Worm (Caenorhabditis elegans) whole organism, young adult: ENCODE data around the gene vha-19.
A peak's percentile ranks its signal among the peaks of the same experiment; 100 is the strongest.

ENCODE experiments used
- B0336.3 ChIP-seq: fragments of 200-800 bp; sonication (Bioruptor generic); IDR thresholded peaks from 2 replicates; pipeline ENCODE4 v1.3.6; 2022; ENCODE audit warnings: missing genetic modification characterization, missing compliant biosample characterization
- C17E4.6 ChIP-seq: fragments of 200-800 bp; sonication (Bioruptor generic); IDR thresholded peaks from 2 replicates; pipeline ENCODE4 v1.3.6; 2022; ENCODE audit warnings: missing genetic modification reagents, missing genetic modification characterization, missing compliant biosample characterization
- F10E7.11 ChIP-seq: sonication (generic microtip); optimal IDR thresholded peaks from 2 replicates; lab custom pipeline; 2017; ENCODE audit warnings: mild to moderate bottlenecking, missing genetic modification characterization, moderate library complexity, missing compliant biosample characterization
- F33H1.4 ChIP-seq: fragments of 200-800 bp; sonication (Bioruptor generic); IDR thresholded peaks from 2 replicates; pipeline ENCODE4 v1.3.6; 2022; ENCODE audit warnings: missing genetic modification reagents, missing genetic modification characterization, missing compliant biosample characterization
- F55B11.4 ChIP-seq: sonication (generic microtip); optimal IDR thresholded peaks from 2 replicates; lab custom pipeline; 2016; ENCODE audit warnings: missing compliant biosample characterization, missing genetic modification characterization, borderline replicate concordance; ENCODE audit not compliant: insufficient read depth
- F57C9.4 ChIP-seq: sonication (generic microtip); optimal IDR thresholded peaks from 2 replicates; lab custom pipeline; 2017; ENCODE audit warnings: mild to moderate bottlenecking, missing genetic modification characterization, missing compliant biosample characterization
- Y56A3A.18 ChIP-seq: fragments of 200-800 bp; sonication (Bioruptor generic); IDR thresholded peaks from 2 replicates; pipeline ENCODE4 v1.3.6; 2022; ENCODE audit warnings: missing genetic modification reagents, missing genetic modification characterization, missing compliant biosample characterization
- Y79H2A.3 ChIP-seq: fragments of 200-800 bp; sonication (Bioruptor generic); conservative IDR thresholded peaks from 2 replicates; pipeline ENCODE4 v1.3.6; 2022; ENCODE audit warnings: missing genetic modification reagents, missing genetic modification characterization, missing compliant biosample characterization
- attf-3 ChIP-seq: fragments of 200-800 bp; sonication (Bioruptor generic); conservative IDR thresholded peaks from 2 replicates; pipeline ENCODE4 v1.3.6; 2022; ENCODE audit warnings: missing genetic modification reagents, missing genetic modification characterization, missing compliant biosample characterization
- bed-1 ChIP-seq: fragments of 200-800 bp; sonication (Bioruptor generic); IDR thresholded peaks from 2 replicates; pipeline ENCODE4 v1.3.6; 2022; ENCODE audit warnings: missing genetic modification reagents, missing genetic modification characterization, missing compliant biosample characterization
- ccch-3 ChIP-seq: fragments of 200-800 bp; sonication (Bioruptor generic); optimal IDR thresholded peaks from 2 replicates; lab custom pipeline; 2018; ENCODE audit warnings: mild to moderate bottlenecking, missing genetic modification characterization, missing compliant biosample characterization
- ceh-100 ChIP-seq: fragments of 200-800 bp; sonication (Bioruptor generic); IDR thresholded peaks from 2 replicates; pipeline ENCODE4 v1.3.6; 2022; ENCODE audit warnings: missing genetic modification reagents, missing genetic modification characterization, missing compliant biosample characterization
- ceh-27 ChIP-seq: fragments of 200-800 bp; sonication (Bioruptor generic); optimal IDR thresholded peaks from 2 replicates; lab custom pipeline; 2018; ENCODE audit warnings: mild to moderate bottlenecking, missing genetic modification characterization, moderate library complexity, missing compliant biosample characterization
- ceh-79 ChIP-seq: sonication (generic microtip); optimal IDR thresholded peaks from 2 replicates; lab custom pipeline; 2017; ENCODE audit warnings: mild to moderate bottlenecking, missing genetic modification characterization, missing compliant biosample characterization
- ceh-91 ChIP-seq: fragments of 200-800 bp; sonication (Bioruptor generic); IDR thresholded peaks from 2 replicates; pipeline ENCODE4 v1.3.6; 2022; ENCODE audit warnings: missing genetic modification reagents, missing genetic modification characterization, missing compliant biosample characterization
- chd-7 ChIP-seq: sonication (generic microtip); optimal IDR thresholded peaks from 2 replicates; lab custom pipeline; 2016; ENCODE audit warnings: mild to moderate bottlenecking, missing genetic modification characterization, moderate library complexity, missing compliant biosample characterization
- die-1 ChIP-seq: sonication (generic microtip); optimal IDR thresholded peaks from 2 replicates; lab custom pipeline; 2016; ENCODE audit warnings: missing genotype, mild to moderate bottlenecking, missing genetic modification characterization, missing compliant biosample characterization
- efl-1 ChIP-seq: fragments of 150-350 bp; optimal IDR thresholded peaks from 2 replicates; lab custom pipeline; 2014; ENCODE audit warnings: missing biosample characterization, missing genetic modification reagents, missing genetic modification characterization
- egl-18 ChIP-seq: fragments of 200-800 bp; sonication (Bioruptor generic); IDR thresholded peaks from 2 replicates; pipeline ENCODE4 v1.3.6; 2022; ENCODE audit warnings: missing genetic modification reagents, missing genetic modification characterization, missing compliant biosample characterization
- ekl-4 ChIP-seq: fragments of 200-800 bp; sonication (Bioruptor generic); IDR thresholded peaks from 2 replicates; pipeline ENCODE4 v1.3.6; 2022; ENCODE audit warnings: missing genetic modification reagents, missing genetic modification characterization, missing compliant biosample characterization
- ets-4 ChIP-seq: fragments of 200-800 bp; sonication (Bioruptor generic); optimal IDR thresholded peaks from 2 replicates; lab custom pipeline; 2018; ENCODE audit warnings: mild to moderate bottlenecking, missing genetic modification characterization, missing compliant biosample characterization
- gei-17 ChIP-seq: fragments of 200-800 bp; sonication (Bioruptor generic); optimal IDR thresholded peaks from 2 replicates; lab custom pipeline; 2018; ENCODE audit warnings: mild to moderate bottlenecking, missing genetic modification characterization, missing compliant biosample characterization
- him-1 ChIP-seq: sonication (generic microtip); optimal IDR thresholded peaks from 2 replicates; lab custom pipeline; 2016; ENCODE audit warnings: missing genotype, missing genetic modification reagents, missing genetic modification characterization, missing compliant biosample characterization
- hlh-12 ChIP-seq: sonication (generic microtip); optimal IDR thresholded peaks from 2 replicates; lab custom pipeline; 2016; ENCODE audit warnings: missing genetic modification characterization, missing compliant biosample characterization
- lag-1 ChIP-seq: fragments of 200-800 bp; sonication (Bioruptor generic); IDR thresholded peaks from 2 replicates; pipeline ENCODE4 v1.3.6; 2022; ENCODE audit warnings: missing genetic modification reagents, missing genetic modification characterization, missing compliant biosample characterization
- lir-1 ChIP-seq: fragments of 200-800 bp; sonication (Bioruptor generic); conservative IDR thresholded peaks from 2 replicates; pipeline ENCODE4 v1.3.6; 2022; ENCODE audit warnings: missing genetic modification reagents, missing genetic modification characterization, missing compliant biosample characterization
- madf-10 ChIP-seq: sonication (generic microtip); optimal IDR thresholded peaks from 2 replicates; lab custom pipeline; 2016; ENCODE audit warnings: mild to moderate bottlenecking, missing genetic modification characterization, missing compliant biosample characterization
- mcd-1 ChIP-seq: fragments of 200-800 bp; sonication (Bioruptor generic); IDR thresholded peaks from 2 replicates; pipeline ENCODE4 v1.3.6; 2022; ENCODE audit warnings: missing genetic modification reagents, missing genetic modification characterization, missing compliant biosample characterization
- mxl-1 ChIP-seq: sonication (generic microtip); optimal IDR thresholded peaks from 2 replicates; lab custom pipeline; 2016; ENCODE audit warnings: missing genetic modification characterization, missing compliant biosample characterization
- nfya-1 ChIP-seq: sonication (generic microtip); optimal IDR thresholded peaks from 2 replicates; lab custom pipeline; 2017; ENCODE audit warnings: antibody characterized with exemption, missing compliant biosample characterization, missing genetic modification characterization, borderline replicate concordance; ENCODE audit not compliant: insufficient read depth
- nfya-2 ChIP-seq: fragments of 200-800 bp; sonication (Bioruptor generic); IDR thresholded peaks from 2 replicates; pipeline ENCODE4 v1.3.6; 2022; ENCODE audit warnings: missing genetic modification reagents, missing genetic modification characterization, missing compliant biosample characterization
- nhr-120 ChIP-seq: fragments of 200-800 bp; sonication (Bioruptor generic); IDR thresholded peaks from 2 replicates; pipeline ENCODE4 v1.3.6; 2022; ENCODE audit warnings: missing genetic modification characterization, missing compliant biosample characterization
- nhr-27 ChIP-seq: fragments of 200-800 bp; sonication (Bioruptor generic); optimal IDR thresholded peaks from 2 replicates; lab custom pipeline; 2018; ENCODE audit warnings: mild to moderate bottlenecking, missing genetic modification characterization, moderate library complexity, missing compliant biosample characterization
- rpc-1 ChIP-seq, 2 experiments: fragments of 150-350 bp in 1 of 2; sonication (generic microtip) in 1 of 2; optimal IDR thresholded peaks; 2 replicates each; lab custom pipeline; 2014 to 2018; ENCODE audit warnings: missing biosample characterization in 1 of 2, missing genetic modification characterization in 1 of 2, missing genetic modification reagents in 1 of 2, missing genotype in 1 of 2
- sea-2 ChIP-seq: fragments of 200-800 bp; sonication (Bioruptor generic); IDR thresholded peaks from 2 replicates; pipeline ENCODE4 v1.3.6; 2022; ENCODE audit warnings: missing genetic modification characterization, missing compliant biosample characterization
- snpc-1.1 ChIP-seq: sonication (generic microtip); optimal IDR thresholded peaks from 2 replicates; lab custom pipeline; 2017; ENCODE audit warnings: missing genetic modification characterization, mild to moderate bottlenecking, missing compliant biosample characterization, antibody characterized with exemption, moderate library complexity, missing genotype, missing genetic modification reagents; ENCODE audit not compliant: insufficient read depth
- snpc-1.3 ChIP-seq: sonication (generic microtip); optimal IDR thresholded peaks from 2 replicates; lab custom pipeline; 2017; ENCODE audit warnings: missing genetic modification characterization, mild to moderate bottlenecking, missing compliant biosample characterization, antibody characterized with exemption, moderate library complexity, missing genotype, missing genetic modification reagents; ENCODE audit not compliant: insufficient read depth
- sptf-2 ChIP-seq: fragments of 200-800 bp; sonication (Bioruptor generic); optimal IDR thresholded peaks from 2 replicates; lab custom pipeline; 2018; ENCODE audit warnings: mild to moderate bottlenecking, missing genetic modification characterization, missing compliant biosample characterization
- tlf-1 ChIP-seq: fragments of 200-800 bp; sonication (Bioruptor generic); optimal IDR thresholded peaks from 2 replicates; lab custom pipeline; 2018; ENCODE audit warnings: mild to moderate bottlenecking, missing genetic modification characterization, missing compliant biosample characterization
- unc-62 ChIP-seq: fragments of 150-350 bp; optimal IDR thresholded peaks from 2 replicates; lab custom pipeline; 2014; ENCODE audit warnings: missing biosample characterization, missing genetic modification reagents, missing genetic modification characterization
- xnd-1 ChIP-seq: sonication (generic microtip); optimal IDR thresholded peaks from 2 replicates; lab custom pipeline; 2016; ENCODE audit warnings: missing genotype, missing genetic modification reagents, missing genetic modification characterization, missing compliant biosample characterization
- ztf-18 ChIP-seq: sonication (generic microtip); optimal IDR thresholded peaks from 2 replicates; lab custom pipeline; 2016; ENCODE audit warnings: missing genotype, mild to moderate bottlenecking, missing genetic modification characterization, missing compliant biosample characterization
- ztf-25 ChIP-seq: fragments of 200-800 bp; sonication (Bioruptor generic); IDR thresholded peaks from 2 replicates; pipeline ENCODE4 v1.3.6; 2022; ENCODE audit warnings: missing genetic modification reagents, missing genetic modification characterization, missing compliant biosample characterization
- ztf-26 ChIP-seq: sonication (generic microtip); optimal IDR thresholded peaks from 2 replicates; lab custom pipeline; 2017; ENCODE audit warnings: missing genetic modification characterization, missing compliant biosample characterization
- ztf-28 ChIP-seq: fragments of 200-800 bp; sonication (Bioruptor generic); IDR thresholded peaks from 2 replicates; pipeline ENCODE4 v1.3.6; 2022; ENCODE audit warnings: missing genetic modification reagents, missing genetic modification characterization, missing compliant biosample characterization
- ztf-3 ChIP-seq: fragments of 200-800 bp; sonication (Bioruptor generic); optimal IDR thresholded peaks from 2 replicates; lab custom pipeline; 2018; ENCODE audit warnings: mild to moderate bottlenecking, missing genetic modification characterization, missing compliant biosample characterization

Gene vha-19

DNA sequence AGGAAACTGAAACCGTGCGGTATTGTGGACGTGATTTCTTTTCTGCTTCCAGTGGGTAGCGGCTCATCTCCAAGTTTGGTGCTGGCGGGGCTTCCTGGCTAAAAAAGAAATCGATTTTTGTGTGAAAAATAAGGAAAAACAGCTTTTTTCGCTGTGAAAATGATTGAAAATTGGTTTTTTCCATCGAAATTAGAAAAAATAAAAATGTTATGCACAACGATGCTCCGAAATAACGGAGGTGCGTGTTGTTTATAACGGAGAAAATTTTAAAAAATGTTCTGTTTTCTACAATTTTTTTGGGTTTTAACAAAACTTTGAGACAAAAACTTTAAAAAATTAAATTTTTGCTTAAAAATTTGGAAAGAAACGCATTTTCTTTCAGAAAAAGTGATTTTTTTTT is 14.2 kb downstream of the vha-19 start:
- TF ChIP-seq attf-3 (GFP tag; lab: Robert Waterston, UW) (peak; percentile 65; the same call in 1 of the 2 replicates), ztf-18 (tag; lab: Kevin White, UChicago) (no peak), B0336.3 (GFP tag; lab: Robert Waterston, UW) (no peak)

DNA sequence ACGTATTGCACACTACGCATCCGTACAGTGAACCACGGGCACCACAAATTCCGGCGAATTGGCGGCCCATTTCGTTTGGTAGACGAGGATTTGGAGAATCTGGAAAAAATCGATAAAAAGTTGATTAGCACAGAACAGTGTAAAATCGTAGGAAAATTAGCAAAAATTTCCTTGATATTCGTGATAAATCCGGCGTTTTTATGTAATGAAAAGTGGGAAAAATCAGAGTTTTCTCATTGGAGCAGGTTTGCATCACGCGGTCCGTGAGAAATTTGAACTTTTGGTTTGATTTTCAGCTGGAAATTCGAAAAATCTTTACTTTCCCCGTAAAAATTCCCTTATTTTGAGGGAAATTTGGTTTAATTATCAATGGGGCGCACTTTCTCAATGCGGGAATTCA is 15.1 kb downstream of the vha-19 start, which contains the start of gene B0546.4:
Gene B0546.4, minus strand, starts transcription at position 101 of the 400 bp plus-strand sequence.
- no peak for TF ChIP-seq nfya-1 (tag; lab: Kevin White, UChicago)
- no peak for TF ChIP-seq mxl-1 (tag; lab: Kevin White, UChicago)
- TF ChIP-seq F57C9.4, result no peak
- no peak for TF ChIP-seq ceh-100 (GFP tag; lab: Robert Waterston, UW)
- no peak for TF ChIP-seq ztf-25 (GFP tag; lab: Robert Waterston, UW)
- TF ChIP-seq sea-2, result no peak
- no peak for TF ChIP-seq F33H1.4 (GFP tag; lab: Robert Waterston, UW)
- TF ChIP-seq snpc-1.3, result no peak

DNA sequence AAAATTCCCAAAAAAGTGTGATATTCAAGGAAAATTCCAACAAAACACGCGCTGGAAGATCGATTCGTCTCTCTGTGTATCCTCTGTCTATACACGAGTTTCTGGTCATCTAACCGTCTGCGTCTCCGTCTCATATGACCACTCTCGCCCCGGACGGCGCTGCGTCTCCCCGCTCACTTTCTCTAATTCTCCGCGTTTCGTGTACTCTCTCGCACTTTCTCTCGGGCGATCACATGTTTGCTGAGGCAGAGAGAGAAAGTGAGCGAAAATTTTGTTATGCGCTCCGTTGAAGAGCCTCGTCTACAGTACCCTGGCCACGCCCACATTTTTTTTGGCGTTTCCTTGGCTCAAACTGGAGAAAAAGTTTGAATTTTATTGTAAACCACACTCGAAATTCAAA is 15.6 kb downstream of the vha-19 start:
- no peak for TF ChIP-seq egl-18 (GFP tag; lab: Robert Waterston, UW)
- TF ChIP-seq hlh-12, result no peak
- TF ChIP-seq ceh-27 (GFP tag; lab: Kevin White, UChicago), result peak; percentile 83
- TF ChIP-seq ztf-25 (GFP tag; lab: Robert Waterston, UW), result no peak
- TF ChIP-seq sptf-2, result no peak
- TF ChIP-seq xnd-1 (tag; lab: Kevin White, UChicago), result no peak
- peak; percentile 71 for TF ChIP-seq gei-17 (GFP tag; lab: Kevin White, UChicago)
- TF ChIP-seq mcd-1 (GFP tag; lab: Robert Waterston, UW), result peak; percentile 91
- TF ChIP-seq rpc-1 (optimal IDR thresholded peaks at IDR 0.05; lab: Kevin White, UChicago), result no peak
- no peak for TF ChIP-seq rpc-1 (tag; optimal IDR thresholded peaks at IDR 0.05; lab: Kevin White, UChicago)
- no peak for TF ChIP-seq Y56A3A.18 (GFP tag; lab: Robert Waterston, UW)
- TF ChIP-seq tlf-1 (GFP tag; lab: Kevin White, UChicago), result peak; percentile 67
- no peak for TF ChIP-seq snpc-1.3
- TF ChIP-seq nfya-2, result no peak
- peak; percentile 60 for TF ChIP-seq ets-4
- no peak for TF ChIP-seq ccch-3 (GFP tag; lab: Kevin White, UChicago)
- no peak for TF ChIP-seq nhr-120
- TF ChIP-seq unc-62 (GFP tag; lab: Kevin White, UChicago), result no peak
- TF ChIP-seq him-1 (tag; lab: Kevin White, UChicago), result no peak
- peak; percentile 67 for TF ChIP-seq lir-1
- TF ChIP-seq Y79H2A.3 (GFP tag; lab: Robert Waterston, UW), result no peak
- TF ChIP-seq ztf-26 (tag; lab: Kevin White, UChicago), result peak; percentile 73
- TF ChIP-seq lag-1 (GFP tag; lab: Robert Waterston, UW), result no peak
- TF ChIP-seq ztf-28 (GFP tag; lab: Robert Waterston, UW), result no peak
- TF ChIP-seq ekl-4 (GFP tag; lab: Robert Waterston, UW), result peak; percentile 93
- peak; percentile 59; the same call in 1 of the 2 replicates for TF ChIP-seq C17E4.6 (GFP tag; lab: Robert Waterston, UW)
- TF ChIP-seq ztf-3 (GFP tag; lab: Kevin White, UChicago), result peak; percentile 78
- TF ChIP-seq F10E7.11 (tag; lab: Kevin White, UChicago), result peak; percentile 1
- TF ChIP-seq nhr-27, result no peak
- peak; percentile 66 for TF ChIP-seq chd-7 (tag; lab: Kevin White, UChicago)
- no peak for TF ChIP-seq bed-1 (GFP tag; lab: Robert Waterston, UW)
- TF ChIP-seq ceh-79 (tag; lab: Kevin White, UChicago), result no peak
- TF ChIP-seq die-1, result no peak
- TF ChIP-seq F55B11.4, result no peak
- TF ChIP-seq snpc-1.1 (tag; lab: Kevin White, UChicago), result no peak
- no peak for TF ChIP-seq efl-1 (GFP tag; lab: Kevin White, UChicago)
- TF ChIP-seq ceh-91 (GFP tag; lab: Robert Waterston, UW), result no peak
- peak; percentile 71 for TF ChIP-seq madf-10
